Worm (Caenorhabditis elegans) whole organism, L2 larva: ENCODE data around the gene sra-36.

Source experiments
- C34F6.9 ChIP-seq: fragments of 150-350 bp; optimal IDR thresholded peaks from 2 replicates; lab custom pipeline; 2014; ENCODE audit warnings: missing biosample characterization, missing genetic modification characterization
- F13H6.1 ChIP-seq: sonication (generic microtip); optimal IDR thresholded peaks from 2 replicates; lab custom pipeline; 2016; ENCODE audit warnings: missing genetic modification characterization, missing compliant biosample characterization
- R02D3.7 ChIP-seq: fragments of 150-350 bp; optimal IDR thresholded peaks from 2 replicates; lab custom pipeline; 2014; ENCODE audit warnings: missing biosample characterization, missing genetic modification characterization
- Y55F3AM.14 ChIP-seq: fragments of 200-800 bp; sonication (Bioruptor generic); optimal IDR thresholded peaks from 2 replicates; lab custom pipeline; 2018; ENCODE audit warnings: mild to moderate bottlenecking, missing genetic modification characterization, missing compliant biosample characterization
- ZK546.5 ChIP-seq: sonication (generic microtip); optimal IDR thresholded peaks from 2 replicates; lab custom pipeline; 2017; ENCODE audit warnings: missing biosample characterization, missing genetic modification characterization
- alr-1 ChIP-seq: fragments of 150-350 bp; optimal IDR thresholded peaks from 2 replicates; lab custom pipeline; 2014; ENCODE audit warnings: missing biosample characterization, missing genetic modification characterization
- aly-2 ChIP-seq: fragments of 150-350 bp; optimal IDR thresholded peaks from 2 replicates; lab custom pipeline; 2014; ENCODE audit warnings: missing biosample characterization, missing genetic modification characterization
- ama-1 ChIP-seq: fragments of 150-350 bp; optimal IDR thresholded peaks from 2 replicates; lab custom pipeline; 2018; ENCODE audit warnings: inconsistent platforms
- blmp-1 ChIP-seq: sonication (generic microtip); optimal IDR thresholded peaks from 2 replicates; lab custom pipeline; 2017; ENCODE audit warnings: missing genetic modification characterization, mild to moderate bottlenecking, missing compliant biosample characterization, antibody characterized with exemption, moderate library complexity; ENCODE audit not compliant: insufficient read depth
- ceh-16 ChIP-seq: fragments of 150-350 bp; optimal IDR thresholded peaks from 2 replicates; lab custom pipeline; 2014; ENCODE audit warnings: missing biosample characterization, missing genetic modification characterization
- ceh-82 ChIP-seq: fragments of 150-350 bp; optimal IDR thresholded peaks from 2 replicates; lab custom pipeline; 2014; ENCODE audit warnings: missing biosample characterization, missing genetic modification characterization
- crh-2 ChIP-seq: sonication (generic microtip); optimal IDR thresholded peaks from 2 replicates; lab custom pipeline; 2017; ENCODE audit warnings: missing biosample characterization, missing genetic modification characterization
- dmd-4 ChIP-seq: sonication (generic microtip); optimal IDR thresholded peaks from 2 replicates; lab custom pipeline; 2017; ENCODE audit warnings: missing biosample characterization, missing genetic modification characterization
- egl-27 ChIP-seq: sonication (generic microtip); optimal IDR thresholded peaks from 3 replicates; lab custom pipeline; 2017; ENCODE audit warnings: missing biosample characterization, missing genetic modification reagents, missing genetic modification characterization
- elt-1 ChIP-seq: fragments of 150-350 bp; optimal IDR thresholded peaks from 2 replicates; lab custom pipeline; 2014; ENCODE audit warnings: missing biosample characterization, missing genetic modification characterization
- elt-3 ChIP-seq: sonication (generic microtip); optimal IDR thresholded peaks from 2 replicates; lab custom pipeline; 2017; ENCODE audit warnings: missing biosample characterization, missing genetic modification characterization
- gmeb-1 ChIP-seq: fragments of 150-350 bp; optimal IDR thresholded peaks from 2 replicates; lab custom pipeline; 2014; ENCODE audit warnings: missing biosample characterization, missing genetic modification characterization
- lin-11 ChIP-seq: fragments of 150-350 bp; sonication (generic microtip); optimal IDR thresholded peaks from 2 replicates; lab custom pipeline; 2014; ENCODE audit warnings: missing biosample characterization, missing genetic modification characterization, inconsistent platforms, mixed read lengths
- lsy-2 ChIP-seq, 2 experiments: fragments of 150-350 bp in 1 of 2; sonication (generic microtip) in 1 of 2; optimal IDR thresholded peaks; 2 replicates each; lab custom pipeline; 2014 to 2017; ENCODE audit warnings: missing biosample characterization in 2 of 2, missing genetic modification characterization in 2 of 2
- mab-5 ChIP-seq: fragments of 150-350 bp; optimal IDR thresholded peaks from 2 replicates; lab custom pipeline; 2014; ENCODE audit warnings: missing biosample characterization, missing genetic modification characterization
- mbf-1 ChIP-seq: sonication (generic microtip); optimal IDR thresholded peaks from 2 replicates; lab custom pipeline; 2017; ENCODE audit warnings: missing biosample characterization, missing genetic modification characterization
- mdl-1 ChIP-seq, 2 experiments: fragments of 150-350 bp in 1 of 2; sonication (generic microtip) in 1 of 2; optimal IDR thresholded peaks; 2 replicates each; lab custom pipeline; 2017; ENCODE audit warnings: missing biosample characterization in 2 of 2, missing genetic modification characterization in 2 of 2
- nhr-10 ChIP-seq: sonication (generic microtip); optimal IDR thresholded peaks from 2 replicates; lab custom pipeline; 2017; ENCODE audit warnings: missing biosample characterization, missing genetic modification characterization
- nhr-11 ChIP-seq: fragments of 150-350 bp; optimal IDR thresholded peaks from 2 replicates; lab custom pipeline; 2014; ENCODE audit warnings: missing biosample characterization, missing genetic modification characterization
- nhr-21 ChIP-seq: fragments of 150-350 bp; optimal IDR thresholded peaks from 2 replicates; lab custom pipeline; 2014; ENCODE audit warnings: missing biosample characterization, missing genetic modification characterization
- nhr-23 ChIP-seq: fragments of 150-350 bp; optimal IDR thresholded peaks from 2 replicates; lab custom pipeline; 2014; ENCODE audit warnings: missing biosample characterization, missing genetic modification reagents, missing genetic modification characterization
- nhr-237 ChIP-seq: fragments of 150-350 bp; optimal IDR thresholded peaks from 2 replicates; lab custom pipeline; 2014; ENCODE audit warnings: missing biosample characterization, missing genetic modification characterization
- nhr-25 ChIP-seq: fragments of 150-350 bp; sonication (generic microtip); optimal IDR thresholded peaks from 3 replicates; lab custom pipeline; 2014; ENCODE audit warnings: missing biosample characterization, missing genetic modification characterization
- nhr-6 ChIP-seq: fragments of 150-350 bp; optimal IDR thresholded peaks from 2 replicates; lab custom pipeline; 2014; ENCODE audit warnings: missing biosample characterization, missing genetic modification characterization
- nhr-77 ChIP-seq: fragments of 150-350 bp; optimal IDR thresholded peaks from 2 replicates; lab custom pipeline; 2014; ENCODE audit warnings: missing biosample characterization, missing genetic modification characterization
- peb-1 ChIP-seq: fragments of 150-350 bp; optimal IDR thresholded peaks from 2 replicates; lab custom pipeline; 2014; ENCODE audit warnings: missing biosample characterization, missing genetic modification characterization
- skn-1 ChIP-seq: sonication (generic microtip); optimal IDR thresholded peaks from 2 replicates; lab custom pipeline; 2017; ENCODE audit warnings: missing biosample characterization, missing genetic modification characterization
- sma-3 ChIP-seq: sonication (generic microtip); optimal IDR thresholded peaks from 2 replicates; lab custom pipeline; 2016; ENCODE audit warnings: missing genetic modification reagents, missing genetic modification characterization, missing compliant biosample characterization
- sma-9 ChIP-seq, 2 experiments: fragments of 150-350 bp in 1 of 2; sonication (generic microtip) in 1 of 2; optimal IDR thresholded peaks; 2 replicates each; lab custom pipeline; 2014 to 2016; ENCODE audit warnings: missing genetic modification characterization in 2 of 2, mild to moderate bottlenecking in 1 of 2, missing biosample characterization in 1 of 2, missing compliant biosample characterization in 1 of 2, missing genetic modification reagents in 1 of 2, moderate library complexity in 1 of 2
- unc-39 ChIP-seq: fragments of 150-350 bp; optimal IDR thresholded peaks from 2 replicates; lab custom pipeline; 2014; ENCODE audit warnings: missing biosample characterization, missing genetic modification characterization
- unc-55 ChIP-seq: fragments of 150-350 bp; sonication (generic microtip); optimal IDR thresholded peaks from 3 replicates; lab custom pipeline; 2014; ENCODE audit warnings: missing biosample characterization, missing genetic modification reagents, missing genetic modification characterization
- unc-62 ChIP-seq: fragments of 150-350 bp; optimal IDR thresholded peaks from 2 replicates; lab custom pipeline; 2014; ENCODE audit warnings: missing biosample characterization, missing genetic modification reagents, missing genetic modification characterization
- zag-1 ChIP-seq: fragments of 150-350 bp; optimal IDR thresholded peaks from 2 replicates; lab custom pipeline; 2014; ENCODE audit warnings: missing biosample characterization, missing genetic modification characterization
- ztf-1 ChIP-seq: fragments of 200-800 bp; sonication (Bioruptor generic); conservative IDR thresholded peaks from 2 replicates; pipeline ENCODE4 v1.3.6; 2022; ENCODE audit warnings: missing genetic modification characterization, missing compliant biosample characterization
- ztf-11 ChIP-seq: sonication (generic microtip); optimal IDR thresholded peaks from 2 replicates; lab custom pipeline; 2017; ENCODE audit warnings: missing biosample characterization, missing genetic modification characterization
- ztf-4 ChIP-seq: fragments of 150-350 bp; optimal IDR thresholded peaks from 2 replicates; lab custom pipeline; 2014; ENCODE audit warnings: missing biosample characterization, missing genetic modification characterization

Gene sra-36

ce11 chrII:4550783-4551182 is 10.3 kb upstream of the sra-36 start, which contains the start of gene K07E1.1:
TSS of gene K07E1.1 (plus strand) at chrII:4551083.
- TF ChIP-seq nhr-23 (tag; lab: Kevin White, UChicago) (no peak), nhr-11 (tag; lab: Kevin White, UChicago) (no peak), mab-5 (tag; lab: Kevin White, UChicago) (no peak), blmp-1 (tag; lab: Kevin White, UChicago) (no peak), alr-1 (tag; lab: Kevin White, UChicago) (no peak)

DNA sequence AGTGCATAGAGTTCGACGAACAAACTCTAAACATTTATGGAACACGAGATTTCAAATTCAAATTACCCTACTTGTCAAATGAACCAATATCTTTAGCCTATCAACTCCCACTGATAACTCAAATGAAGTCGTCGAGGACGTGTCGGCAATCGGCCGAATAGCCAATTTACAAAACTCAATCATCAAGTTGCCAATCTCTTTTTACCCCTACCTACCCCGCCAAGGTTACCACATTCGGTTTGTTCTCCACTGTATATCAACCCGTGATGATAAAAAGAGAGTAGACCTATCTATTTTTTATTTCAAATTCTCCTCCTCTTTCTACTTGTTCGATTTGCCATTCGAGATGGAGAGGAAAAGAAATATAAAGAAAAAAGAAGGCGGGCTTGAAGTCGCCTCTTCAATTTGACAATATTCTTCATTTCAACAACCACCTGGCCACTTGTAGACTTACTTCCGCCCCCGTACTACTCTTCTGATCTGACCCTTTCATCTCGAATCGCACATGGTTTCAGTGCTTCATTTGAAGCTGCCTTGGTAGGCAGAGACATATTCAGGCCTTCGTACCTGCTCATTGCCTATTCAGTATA is 9.5 kb upstream of the sra-36 start:
- TF ChIP-seq nhr-11 (tag; lab: Kevin White, UChicago) = no peak
- no peak for TF ChIP-seq aly-2
- peak; percentile 64 for TF ChIP-seq sma-3 (GFP tag; lab: Kevin White, UChicago)
- TF ChIP-seq nhr-25 (tag; lab: Kevin White, UChicago) = peak; percentile 13
- no peak for TF ChIP-seq ztf-1 (GFP tag; lab: Robert Waterston, UW)

- TF ChIP-seq mdl-1 (tag; optimal IDR thresholded peaks at IDR 0.05; lab: Kevin White, UChicago) (no peak), egl-27 (no peak), ama-1 (lab: Kevin White, UChicago) (no peak), F13H6.1 (tag; lab: Kevin White, UChicago) (no peak), unc-55 (no peak), ceh-82 (tag; lab: Kevin White, UChicago) (no peak), unc-62 (no peak), nhr-11 (tag; lab: Kevin White, UChicago) (no peak), R02D3.7 (tag; lab: Kevin White, UChicago) (no peak), skn-1 (no peak), ceh-16 (no peak), ztf-4 (no peak), blmp-1 (tag; lab: Kevin White, UChicago) (peak; percentile 6), aly-2 (no peak), Y55F3AM.14 (no peak), nhr-21 (no peak), nhr-25 (tag; lab: Kevin White, UChicago) (peak; percentile 65), dmd-4 (tag; lab: Kevin White, UChicago) (no peak), lin-11 (tag; lab: Kevin White, UChicago) (no peak), gmeb-1 (no peak), unc-39 (tag; lab: Kevin White, UChicago) (no peak), crh-2 (tag; lab: Kevin White, UChicago) (peak; percentile 15), mbf-1 (tag; lab: Kevin White, UChicago) (no peak), elt-1 (tag; lab: Kevin White, UChicago) (no peak), nhr-77 (tag; lab: Kevin White, UChicago) (no peak), nhr-10 (no peak), lsy-2 (tag; optimal IDR thresholded peaks at IDR 0.05; lab: Kevin White, UChicago) (no peak), ztf-11 (tag; lab: Kevin White, UChicago) (no peak), sma-3 (GFP tag; lab: Kevin White, UChicago) (peak; percentile 49), C34F6.9 (tag; lab: Kevin White, UChicago) (no peak), elt-3 (tag; lab: Kevin White, UChicago) (no peak)
Observed at ce11 chrII:4548408-4548807, 7.9 kb upstream of the sra-36 start.

ce11 chrII:4543568-4543967 is 3.0 kb upstream of the sra-36 start, which contains the start of gene sra-34:
TSS of gene sra-34 (minus strand) at chrII:4543668.
- TF ChIP-seq nhr-6 (no peak), sma-9 (GFP tag; optimal IDR thresholded peaks at IDR 0.05; lab: Kevin White, UChicago) (no peak), sma-9 (tag; optimal IDR thresholded peaks at IDR 0.05; lab: Kevin White, UChicago) (no peak), elt-3 (tag; lab: Kevin White, UChicago) (no peak), nhr-237 (tag; lab: Kevin White, UChicago) (no peak), Y55F3AM.14 (no peak), sma-3 (GFP tag; lab: Kevin White, UChicago) (no peak), unc-62 (no peak), ZK546.5 (tag; lab: Kevin White, UChicago) (no peak), nhr-10 (no peak), egl-27 (no peak), peb-1 (tag; lab: Kevin White, UChicago) (no peak), crh-2 (tag; lab: Kevin White, UChicago) (no peak), zag-1 (tag; lab: Kevin White, UChicago) (no peak), unc-55 (no peak)
